Fruit fly (Drosophila melanogaster): ENCODE results near the gene CG6813.

The CG6813 gene

dm6 chr3R:11669017-11669953 lies 42.8 kb upstream of the CG6813 start (continued):
- TF ChIP-seq CG2875 (GFP tag; optimal IDR thresholded peaks at IDR 0.05) (no peak), pho (GFP tag; optimal IDR thresholded peaks at IDR 0.05) (no peak), CG13287 (GFP tag; IDR thresholded peaks at IDR 0.05; ENCODE audit: partially characterized antibody) (0 out of 2 replicates have a peak, but pooled peaks have one; percentile 15), Dip2 (GFP tag; IDR thresholded peaks at IDR 0.05) (no peak), pan (optimal IDR thresholded peaks at IDR 0.05) (no peak), pan (GFP tag; optimal IDR thresholded peaks at IDR 0.05 in 1 of 2, IDR thresholded peaks at IDR 0.05 in 1 of 2) (no peak), vvl (GFP tag; IDR thresholded peaks at IDR 0.05) (no peak), lab (GFP tag; optimal IDR thresholded peaks at IDR 0.05) (peak; percentile 6), dm (GFP tag; optimal IDR thresholded peaks at IDR 0.05) (no peak), yki (optimal IDR thresholded peaks at IDR 0.05) (no peak), Fer1 (GFP tag; optimal IDR thresholded peaks at IDR 0.05) (peak; percentile 13), cg (GFP tag; optimal IDR thresholded peaks at IDR 0.05) (peak; percentile 6), CG11398 (GFP tag; optimal IDR thresholded peaks at IDR 0.05) (no peak), Hr3 (GFP tag; optimal IDR thresholded peaks at IDR 0.05) (no peak), dysf (GFP tag; IDR thresholded peaks at IDR 0.05) (no peak), CG9876 (GFP tag; optimal IDR thresholded peaks at IDR 0.05) (no peak), CG7556 (GFP tag; optimal IDR thresholded peaks at IDR 0.05) (no peak), Xrp1 (GFP tag; IDR thresholded peaks at IDR 0.05) (no peak), dati (GFP tag; IDR thresholded peaks at IDR 0.05) (no peak), onecut (GFP tag; IDR thresholded peaks at IDR 0.05) (peak; percentile 36), bsh (GFP tag; optimal IDR thresholded peaks at IDR 0.05) (no peak), CG6175 (GFP tag; IDR thresholded peaks at IDR 0.05) (peak; percentile 71), CG6791 (GFP tag; IDR thresholded peaks at IDR 0.05; ENCODE audit: partially characterized antibody) (no peak), CG2199 (GFP tag; IDR thresholded peaks at IDR 0.05) (no peak), CG9817 (tag; optimal IDR thresholded peaks at IDR 0.05) (no peak), scrt (GFP tag; optimal IDR thresholded peaks at IDR 0.05) (no peak), CG9727 (GFP tag; optimal IDR thresholded peaks at IDR 0.05) (no peak), CG12299 (tag; optimal IDR thresholded peaks at IDR 0.05) (no peak), CG11504 (tag; optimal IDR thresholded peaks at IDR 0.05) (peak; percentile 99), CG13624 (GFP tag; optimal IDR thresholded peaks at IDR 0.05) (no peak), Blimp-1 (GFP tag; optimal IDR thresholded peaks at IDR 0.05) (no peak), Aef1 (GFP tag; IDR thresholded peaks at IDR 0.05) (no peak), CG13296 (GFP tag; optimal IDR thresholded peaks at IDR 0.05) (peak; percentile 0), knrl (GFP tag; IDR thresholded peaks at IDR 0.05; ENCODE audit: partially characterized antibody) (no peak), Optix (GFP tag; IDR thresholded peaks at IDR 0.05) (no peak), esg (GFP tag; conservative IDR thresholded peaks at IDR 0.05) (no peak), CG9609 (GFP tag; optimal IDR thresholded peaks at IDR 0.05) (no peak), CG10543 (GFP tag; optimal IDR thresholded peaks at IDR 0.05) (peak; percentile 23), lbe (GFP tag; optimal IDR thresholded peaks at IDR 0.05) (no peak), Med (GFP tag) (peak; percentile 66), CG3726 (GFP tag; IDR thresholded peaks at IDR 0.05) (no peak), Doc3 (GFP tag; IDR thresholded peaks at IDR 0.05; ENCODE audit: partially characterized antibody) (0 out of 3 replicates have a peak, but pooled peaks have one; percentile 31), Oli (tag; optimal IDR thresholded peaks at IDR 0.05) (no peak), run (tag; optimal IDR thresholded peaks at IDR 0.05) (no peak), Dip3 (GFP tag; optimal IDR thresholded peaks at IDR 0.05) (no peak), Sox102F (GFP tag; optimal IDR thresholded peaks at IDR 0.05) (no peak), crp (GFP tag; optimal IDR thresholded peaks at IDR 0.05) (peak in 1 of 2 experiments; percentile 19), CG6813 (GFP tag; optimal IDR thresholded peaks at IDR 0.05) (no peak), ro (GFP tag; IDR thresholded peaks at IDR 0.05) (no peak)

Data from whole organism, embryonic.